Worm (Caenorhabditis elegans): Measurements from ENCODE around the gene gcy-23.

The gcy-23 gene

ce11 chrIV:3338676-3339075 is 49.5 kb upstream of the gcy-23 start, which contains the start of gene hrpa-1 (continued):
- TF ChIP-seq efl-1 (optimal IDR thresholded peaks at IDR 0.05) (peak; percentile 97 to 99), efl-1 (GFP tag; optimal IDR thresholded peaks at IDR 0.05 in 1 of 2) (peak; percentile 96 to 99), nhr-19 (GFP tag; conservative IDR thresholded peaks at IDR 0.05) (peak; percentile 88), ets-5 (GFP tag; IDR thresholded peaks at IDR 0.05) (no peak), irx-1 (tag; optimal IDR thresholded peaks at IDR 0.05) (peak; percentile 72), lir-3 (tag; optimal IDR thresholded peaks at IDR 0.05; ENCODE audit: poor library complexity) (no peak), grh-1 (GFP tag; IDR thresholded peaks at IDR 0.05) (peak; percentile 78), pax-3 (tag; optimal IDR thresholded peaks at IDR 0.05) (peak; percentile 33), ceh-82 (tag; optimal IDR thresholded peaks at IDR 0.05) (peak; percentile 86 to 95 (median 87)), nhr-90 (tag; optimal IDR thresholded peaks at IDR 0.05; ENCODE audit: poor library complexity) (peak; percentile 80), unc-30 (tag; optimal IDR thresholded peaks at IDR 0.05) (no peak), nhr-12 (tag; optimal IDR thresholded peaks at IDR 0.05) (no peak), C04F5.9 (tag; optimal IDR thresholded peaks at IDR 0.05) (peak; percentile 52), nhr-84 (tag; optimal IDR thresholded peaks at IDR 0.05) (no peak), fkh-10 (GFP tag; optimal IDR thresholded peaks at IDR 0.05) (peak; percentile 48), nhr-11 (tag; optimal IDR thresholded peaks at IDR 0.05) (peak; percentile 23), jun-1 (tag; optimal IDR thresholded peaks at IDR 0.05) (peak; percentile 75), C16A3.4 (tag; optimal IDR thresholded peaks at IDR 0.05) (peak; percentile 88), isw-1 (GFP tag; IDR thresholded peaks at IDR 0.05) (peak; percentile 89), ceh-88 (GFP tag; IDR thresholded peaks at IDR 0.05) (peak; percentile 54; the same call in 1 of the 2 replicates), snu-23 (GFP tag; optimal IDR thresholded peaks at IDR 0.05) (peak; percentile 89), efl-3 (GFP tag; optimal IDR thresholded peaks at IDR 0.05) (no peak), sox-4 (tag; optimal IDR thresholded peaks at IDR 0.05) (peak; percentile 59), dsc-1 (tag; optimal IDR thresholded peaks at IDR 0.05) (peak; percentile 83), nhr-47 (tag; optimal IDR thresholded peaks at IDR 0.05) (peak; percentile 92), alr-1 (tag; optimal IDR thresholded peaks at IDR 0.05; ENCODE audit: borderline replicate concordance) (no peak), ztf-4 (tag; optimal IDR thresholded peaks at IDR 0.05) (peak; percentile 26), skn-1 (tag; optimal IDR thresholded peaks at IDR 0.05) (peak; percentile 94), ceh-90 (tag; optimal IDR thresholded peaks at IDR 0.05) (peak; percentile 34), ceh-8 (GFP tag; optimal IDR thresholded peaks at IDR 0.05) (peak; percentile 20), fkh-8 (tag; optimal IDR thresholded peaks at IDR 0.05) (peak; percentile 87), ces-1 (GFP tag; optimal IDR thresholded peaks at IDR 0.05) (no peak), lin-35 (GFP tag; optimal IDR thresholded peaks at IDR 0.05) (peak; percentile 96 to 97), nhr-237 (tag; optimal IDR thresholded peaks at IDR 0.05) (peak; percentile 40), tbx-2 (tag; optimal IDR thresholded peaks at IDR 0.05) (peak; percentile 88), mep-1 (tag; optimal IDR thresholded peaks at IDR 0.05) (peak; percentile 94)

DNA sequence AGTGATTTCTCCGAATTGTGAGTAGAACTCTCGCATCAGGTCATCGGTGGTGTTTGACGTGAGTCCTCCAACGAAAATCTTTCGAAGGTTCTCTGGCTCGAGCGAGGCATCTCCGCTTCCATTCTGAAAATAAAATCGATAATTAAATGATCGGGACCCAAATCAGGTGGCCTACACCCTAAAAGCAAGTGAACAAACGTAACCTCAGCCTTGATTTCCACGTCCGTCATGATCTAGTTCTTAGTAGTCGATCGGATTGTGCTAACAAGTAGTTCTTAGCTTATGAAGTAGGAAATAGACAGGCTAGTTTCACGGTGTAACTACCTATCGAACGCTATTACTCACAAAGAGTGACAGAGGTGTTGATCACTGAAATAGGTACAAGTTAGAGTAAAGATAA is 49.0 kb upstream of the gcy-23 start:
- TF ChIP-seq snpc-4 (tag; optimal IDR thresholded peaks at IDR 0.05) (no peak), efl-1 (optimal IDR thresholded peaks at IDR 0.05) (no peak), efl-1 (GFP tag; optimal IDR thresholded peaks at IDR 0.05 in 1 of 2) (peak in 1 of 2 experiments; percentile 81)

DNA sequence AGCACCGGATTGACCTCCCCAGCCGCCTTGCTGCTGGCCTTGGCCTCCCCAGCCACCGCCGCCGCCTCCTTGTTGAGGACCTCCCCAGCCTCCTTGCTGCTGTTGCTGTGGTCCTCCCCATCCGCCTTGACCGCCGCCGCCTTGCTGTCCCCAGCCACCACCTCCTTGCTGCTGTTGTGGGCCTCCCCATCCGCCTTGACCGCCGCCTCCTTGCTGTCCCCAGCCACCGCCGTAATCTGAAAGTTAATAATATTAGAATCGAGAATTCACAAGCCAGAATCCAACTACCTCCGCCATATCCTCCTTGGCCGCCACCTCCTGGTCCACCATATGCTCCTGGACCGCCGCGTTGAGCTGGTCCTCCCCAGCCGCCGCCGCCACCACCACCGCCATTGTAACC is 48.1 kb upstream of the gcy-23 start:
- TF ChIP-seq zip-4 (GFP tag; optimal IDR thresholded peaks at IDR 0.05) (no peak), elt-2 (tag; optimal IDR thresholded peaks at IDR 0.05) (no peak), xbp-1 (tag; optimal IDR thresholded peaks at IDR 0.05) (no peak), ces-1 (GFP tag; optimal IDR thresholded peaks at IDR 0.05) (no peak), lin-39 (tag; optimal IDR thresholded peaks at IDR 0.05) (no peak), lir-3 (tag; optimal IDR thresholded peaks at IDR 0.05; ENCODE audit: poor library complexity) (no peak), ceh-8 (GFP tag; optimal IDR thresholded peaks at IDR 0.05) (peak; percentile 89), dpl-1 (GFP tag; optimal IDR thresholded peaks at IDR 0.05) (no peak), pqm-1 (tag; optimal IDR thresholded peaks at IDR 0.05) (no peak)

Data from whole organism, L1 larva.